Fruit fly (Drosophila melanogaster): ENCODE data around the gene CG33003.
A peak's percentile ranks its signal among the peaks of the same experiment; 100 is the strongest.

The CG33003 gene

DNA sequence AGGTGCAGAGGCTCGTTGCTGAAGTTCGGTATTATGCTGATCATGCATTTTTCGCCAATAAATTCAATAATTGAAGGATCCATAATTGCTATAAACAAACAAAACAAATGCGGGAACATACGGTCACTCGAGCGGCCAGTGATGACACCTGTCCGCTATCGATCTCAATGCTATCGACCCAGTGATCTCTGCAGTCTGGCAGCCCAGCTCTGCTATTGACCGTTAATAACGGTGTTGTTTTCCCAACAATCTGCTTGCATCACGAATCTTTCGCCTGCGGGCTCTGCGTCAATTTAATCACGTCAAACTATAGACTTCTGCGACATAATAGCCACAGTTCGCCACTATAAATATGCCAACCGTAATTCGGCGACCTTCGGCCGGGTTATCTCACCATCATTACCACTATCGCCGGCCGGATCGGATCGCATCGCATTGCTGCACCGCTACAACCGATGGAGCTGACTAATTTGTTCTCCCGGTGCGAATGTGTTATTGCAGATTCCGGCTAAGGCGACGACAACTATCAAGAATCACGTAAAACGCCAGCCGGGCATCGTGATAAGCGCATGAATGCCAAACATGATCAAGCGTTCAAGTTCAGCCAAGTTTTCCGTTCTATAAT, 13.7 kb upstream of the CG33003 start, which contains the start of gene Psf2:
TSS of gene Psf2 (minus strand) at position 431 of the 625 bp plus-strand sequence.
- no peak for TF ChIP-seq klu (GFP tag; IDR thresholded peaks at IDR 0.05)
- TF ChIP-seq rib (GFP tag; IDR thresholded peaks at IDR 0.05), result no peak
- TF ChIP-seq CG3847 (GFP tag; IDR thresholded peaks at IDR 0.05), result peak; percentile 43; the same call in 1 of the 2 replicates
- TF ChIP-seq CG9797 (GFP tag; optimal IDR thresholded peaks at IDR 0.05), result peak; percentile 69
- peak; percentile 71 for TF ChIP-seq HLH4C (GFP tag; IDR thresholded peaks at IDR 0.05; ENCODE audit: partially characterized antibody)
- TF ChIP-seq CG14860 (GFP tag; IDR thresholded peaks at IDR 0.05; ENCODE audit: partially characterized antibody), result 0 out of 3 replicates have a peak, but pooled peaks have one; percentile 40
- peak; percentile 71 for TF ChIP-seq E2f2 (GFP tag; IDR thresholded peaks at IDR 0.05)
- peak; percentile 73 for TF ChIP-seq CG13287 (GFP tag; IDR thresholded peaks at IDR 0.05; ENCODE audit: partially characterized antibody)
- TF ChIP-seq Ets97D (GFP tag; optimal IDR thresholded peaks at IDR 0.05), result peak; percentile 71
- peak; percentile 75; the same call in 1 of the 4 replicates for TF ChIP-seq chinmo (GFP tag; IDR thresholded peaks at IDR 0.05; ENCODE audit: partially characterized antibody)
- TF ChIP-seq CG7786 (GFP tag; optimal IDR thresholded peaks at IDR 0.05), result no peak
- TF ChIP-seq Med (GFP tag), result peak; percentile 80
- TF ChIP-seq CG9932 (GFP tag; IDR thresholded peaks at IDR 0.05), result peak; percentile 34; the same call in 1 of the 2 replicates
- TF ChIP-seq nmo (GFP tag; optimal IDR thresholded peaks at IDR 0.05), result peak; percentile 13
- no peak for TF ChIP-seq CG7556 (GFP tag; optimal IDR thresholded peaks at IDR 0.05)
- TF ChIP-seq Gsc (GFP tag; IDR thresholded peaks at IDR 0.05), result no peak
- no peak for TF ChIP-seq Mes4 (GFP tag; optimal IDR thresholded peaks at IDR 0.05)
- no peak for TF ChIP-seq kah (GFP tag; optimal IDR thresholded peaks at IDR 0.05)
- peak; percentile 65; the same call in 2 of the 3 replicates for TF ChIP-seq CG34224 (GFP tag; IDR thresholded peaks at IDR 0.05; ENCODE audit: partially characterized antibody)
- TF ChIP-seq Awh (GFP tag; IDR thresholded peaks at IDR 0.05), result no peak
- TF ChIP-seq corto (GFP tag; optimal IDR thresholded peaks at IDR 0.05), result no peak
- no peak; the same call in 1 of the 2 replicates for TF ChIP-seq E2f1 (GFP tag; IDR thresholded peaks at IDR 0.05)
- peak; percentile 58; the same call in 2 of the 4 replicates for TF ChIP-seq Dll (GFP tag; IDR thresholded peaks at IDR 0.05; ENCODE audit: partially characterized antibody)
- TF ChIP-seq CG6765 (GFP tag; optimal IDR thresholded peaks at IDR 0.05), result no peak
- TF ChIP-seq Ets65A (GFP tag), result no peak
- TF ChIP-seq Hr51 (GFP tag; optimal IDR thresholded peaks at IDR 0.05), result no peak
- no peak for TF ChIP-seq CG12219 (GFP tag; optimal IDR thresholded peaks at IDR 0.05)
- TF ChIP-seq CG18262 (tag; optimal IDR thresholded peaks at IDR 0.05), result no peak
- TF ChIP-seq peb (GFP tag; IDR thresholded peaks at IDR 0.05), result no peak
- no peak for TF ChIP-seq CG15011 (GFP tag; optimal IDR thresholded peaks at IDR 0.05)
- TF ChIP-seq CG1603 (tag; optimal IDR thresholded peaks at IDR 0.05), result peak; percentile 63
- peak; percentile 21 for TF ChIP-seq Lhr (GFP tag; optimal IDR thresholded peaks at IDR 0.05)
- TF ChIP-seq CG4617 (GFP tag; optimal IDR thresholded peaks at IDR 0.05; ENCODE audit: borderline replicate concordance), result peak; percentile 27
- peak; percentile 71 for TF ChIP-seq amos (GFP tag; IDR thresholded peaks at IDR 0.05; ENCODE audit: partially characterized antibody)
- no peak for TF ChIP-seq ci (GFP tag; IDR thresholded peaks at IDR 0.05)
- peak; percentile 67 for TF ChIP-seq BEAF-32 (GFP tag; optimal IDR thresholded peaks at IDR 0.05)
- peak; percentile 37 for TF ChIP-seq trem (tag; optimal IDR thresholded peaks at IDR 0.05)
- no peak for TF ChIP-seq CG17359 (tag; optimal IDR thresholded peaks at IDR 0.05)
- TF ChIP-seq CG17912 (GFP tag; optimal IDR thresholded peaks at IDR 0.05), result no peak
- no peak for TF ChIP-seq odd (GFP tag; optimal IDR thresholded peaks at IDR 0.05)
- TF ChIP-seq pzg (GFP tag; optimal IDR thresholded peaks at IDR 0.05), result peak; percentile 72
- no peak for TF ChIP-seq az2 (GFP tag; optimal IDR thresholded peaks at IDR 0.05)
- peak; percentile 56 for TF ChIP-seq ato (GFP tag; IDR thresholded peaks at IDR 0.05; ENCODE audit: partially characterized antibody)
- TF ChIP-seq Pdp1 (GFP tag; optimal IDR thresholded peaks at IDR 0.05), result peak in 1 of 2 experiments; percentile 37
- no peak for TF ChIP-seq tll (GFP tag; optimal IDR thresholded peaks at IDR 0.05)
- no peak for TF ChIP-seq chn (GFP tag; optimal IDR thresholded peaks at IDR 0.05)
- TF ChIP-seq row (GFP tag; IDR thresholded peaks at IDR 0.05), result peak; percentile 21; the same call in 1 of the 3 replicates
- TF ChIP-seq mld (GFP tag; IDR thresholded peaks at IDR 0.05; ENCODE audit: partially characterized antibody), result peak; percentile 42; the same call in 1 of the 3 replicates
